Fruit fly (Drosophila melanogaster): ENCODE measurements around the gene Pus10.

Gene Pus10

DNA sequence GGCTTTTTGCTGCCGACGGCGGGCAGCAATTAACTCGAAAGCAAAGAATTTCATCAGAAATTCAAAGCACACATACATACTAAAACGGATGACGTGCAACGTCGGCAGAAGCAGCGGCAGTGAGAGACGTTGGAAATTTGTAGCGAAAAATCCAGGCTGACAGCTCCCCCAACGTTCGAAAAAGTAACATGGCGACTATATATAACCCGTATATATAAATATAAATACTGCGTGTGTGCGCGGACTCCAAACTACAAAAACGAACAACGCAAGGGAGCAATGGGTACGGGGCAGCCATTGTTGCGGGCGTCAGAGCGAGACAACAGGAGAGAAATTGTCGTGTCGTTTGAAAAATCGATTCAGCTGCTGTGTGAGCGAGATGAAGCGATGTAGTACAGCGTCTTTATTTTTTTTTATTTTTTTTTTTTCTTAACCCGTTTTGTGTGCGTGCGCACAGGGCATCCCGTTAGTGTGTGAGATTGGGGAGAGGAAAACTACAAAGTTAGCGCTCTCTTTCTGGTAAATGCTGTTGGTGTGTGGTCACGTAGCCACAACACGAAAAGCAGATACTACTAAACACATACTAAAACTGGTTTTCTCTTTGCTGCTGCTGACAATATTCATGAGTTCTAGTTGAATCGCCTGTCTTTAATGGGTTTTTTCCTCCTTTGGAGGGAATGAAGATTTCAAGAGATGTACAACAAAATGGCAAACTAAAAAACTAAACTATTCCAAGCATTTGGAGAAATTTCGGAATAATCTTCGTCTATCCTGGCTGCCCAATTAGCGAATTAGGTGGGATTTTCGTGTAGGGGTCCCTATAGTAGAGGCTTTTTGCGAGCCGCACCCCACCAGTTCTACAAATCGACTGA lies 5.7 kb upstream of the Pus10 start (continued):
- TF ChIP-seq en (GFP tag; optimal IDR thresholded peaks at IDR 0.05) (peak; percentile 19), Mad (GFP tag; optimal IDR thresholded peaks at IDR 0.05) (peak; percentile 5), CG14050 (GFP tag; IDR thresholded peaks at IDR 0.05) (no peak), row (GFP tag; IDR thresholded peaks at IDR 0.05) (no peak), CG13775 (GFP tag; optimal IDR thresholded peaks at IDR 0.05) (no peak), CG4424 (GFP tag; optimal IDR thresholded peaks at IDR 0.05) (peak; percentile 52), NFAT (GFP tag; IDR thresholded peaks at IDR 0.05) (no peak), Nf-YB (GFP tag; optimal IDR thresholded peaks at IDR 0.05) (peak; percentile 59), fd102C (GFP tag; optimal IDR thresholded peaks at IDR 0.05) (no peak), tin (GFP tag; optimal IDR thresholded peaks at IDR 0.05) (peak; percentile 9), HLH3B (GFP tag; IDR thresholded peaks at IDR 0.05) (no peak), CG43689 (GFP tag; IDR thresholded peaks at IDR 0.05) (no peak), CG4730 (GFP tag; IDR thresholded peaks at IDR 0.05) (no peak), CG2202 (tag; optimal IDR thresholded peaks at IDR 0.05) (no peak), Meics (GFP tag; optimal IDR thresholded peaks at IDR 0.05) (peak; percentile 10), grn (GFP tag; optimal IDR thresholded peaks at IDR 0.05) (no peak), Pdp1 (GFP tag; optimal IDR thresholded peaks at IDR 0.05) (peak; percentile 9 to 47), Atf-2 (GFP tag; optimal IDR thresholded peaks at IDR 0.05) (no peak), kni (GFP tag; optimal IDR thresholded peaks at IDR 0.05) (peak; percentile 100), CG32532 (GFP tag; IDR thresholded peaks at IDR 0.05) (no peak), twi (tag; optimal IDR thresholded peaks at IDR 0.05) (no peak), Gsc (GFP tag; IDR thresholded peaks at IDR 0.05) (no peak), Ets65A (GFP tag) (no peak), CG9437 (GFP tag; optimal IDR thresholded peaks at IDR 0.05) (no peak), Fer3 (tag; optimal IDR thresholded peaks at IDR 0.05) (no peak), Jarid2 (GFP tag; optimal IDR thresholded peaks at IDR 0.05) (peak; percentile 79), NC2β (GFP tag; optimal IDR thresholded peaks at IDR 0.05) (peak; percentile 38), CG11560 (tag; IDR thresholded peaks at IDR 0.05) (no peak), unpg (GFP tag; optimal IDR thresholded peaks at IDR 0.05) (no peak), CHES-1-like (GFP tag; optimal IDR thresholded peaks at IDR 0.05) (peak; percentile 45), CG12299 (tag; optimal IDR thresholded peaks at IDR 0.05) (no peak), ems (GFP tag; optimal IDR thresholded peaks at IDR 0.05) (no peak), Atf6 (GFP tag; IDR thresholded peaks at IDR 0.05) (no peak), CG31224 (GFP tag; IDR thresholded peaks at IDR 0.05) (no peak), CG2199 (GFP tag; IDR thresholded peaks at IDR 0.05) (no peak), zfh1 (GFP tag; IDR thresholded peaks at IDR 0.05) (no peak), CG7372 (GFP tag; IDR thresholded peaks at IDR 0.05) (no peak), Dp (GFP tag; optimal IDR thresholded peaks at IDR 0.05) (no peak), CG17802 (tag; optimal IDR thresholded peaks at IDR 0.05) (no peak), CG30431 (GFP tag; optimal IDR thresholded peaks at IDR 0.05) (no peak), CG9797 (GFP tag; optimal IDR thresholded peaks at IDR 0.05) (no peak), Ravus (GFP tag; IDR thresholded peaks at IDR 0.05) (no peak), dan (GFP tag; IDR thresholded peaks at IDR 0.05) (no peak), CG12071 (GFP tag; optimal IDR thresholded peaks at IDR 0.05) (peak; percentile 3), CG10366 (GFP tag; IDR thresholded peaks at IDR 0.05) (no peak), CG11247 (GFP tag; IDR thresholded peaks at IDR 0.05) (no peak), HmgD (GFP tag; optimal IDR thresholded peaks at IDR 0.05) (peak; percentile 7), Mes4 (GFP tag; optimal IDR thresholded peaks at IDR 0.05) (peak; percentile 40), seq (GFP tag; IDR thresholded peaks at IDR 0.05) (no peak), CG32767 (GFP tag; IDR thresholded peaks at IDR 0.05) (no peak), da (GFP tag; optimal IDR thresholded peaks at IDR 0.05) (peak; percentile 11)

All from whole organism, embryonic.